Worm (Caenorhabditis elegans): ENCODE results near the gene K04D7.6.

K04D7.6 gene

ce11 chrIV:10206182-10206581, at the start of gene K04D7.6:
Gene K04D7.6 (minus strand): TSS chrIV:10206282.
- TF ChIP-seq lim-7 (GFP tag; IDR thresholded peaks at IDR 0.05) = no peak
- no peak for TF ChIP-seq F37D6.2 (tag; optimal IDR thresholded peaks at IDR 0.05)
- TF ChIP-seq mxl-2 (GFP tag; conservative IDR thresholded peaks at IDR 0.05) = no peak
- no peak for TF ChIP-seq dmd-8 (GFP tag; IDR thresholded peaks at IDR 0.05)
- TF ChIP-seq T20F7.1 (GFP tag; optimal IDR thresholded peaks at IDR 0.05) = no peak
- TF ChIP-seq ceh-28 (tag; optimal IDR thresholded peaks at IDR 0.05) = no peak
- TF ChIP-seq pqm-1 (tag; optimal IDR thresholded peaks at IDR 0.05) = no peak
- no peak for TF ChIP-seq ces-1 (GFP tag; optimal IDR thresholded peaks at IDR 0.05)
- TF ChIP-seq unc-130 (GFP tag; optimal IDR thresholded peaks at IDR 0.05) = no peak
- TF ChIP-seq nhr-111 (GFP tag; optimal IDR thresholded peaks at IDR 0.05) = no peak

ce11 chrIV:10252886-10253639, 47.0 kb upstream of the K04D7.6 start:
- TF ChIP-seq dve-1 (tag; optimal IDR thresholded peaks at IDR 0.05; ENCODE audit: insufficient read depth) = peak; percentile 39
- TF ChIP-seq daf-16 (GFP tag; optimal IDR thresholded peaks at IDR 0.05) = no peak
- peak; percentile 23 for TF ChIP-seq daf-16 (tag; optimal IDR thresholded peaks at IDR 0.05)
- TF ChIP-seq dmd-6 (GFP tag; IDR thresholded peaks at IDR 0.05) = peak; percentile 45
- no peak for TF ChIP-seq ZK546.5 (tag; optimal IDR thresholded peaks at IDR 0.05)
- peak; percentile 9 for TF ChIP-seq pqm-1 (tag; optimal IDR thresholded peaks at IDR 0.05)
- TF ChIP-seq ama-1 (optimal IDR thresholded peaks at IDR 0.05) = no peak
- TF ChIP-seq T26A8.4 (GFP tag; IDR thresholded peaks at IDR 0.05) = 0 out of 2 replicates have a peak, but pooled peaks have one; percentile 17
- peak in 1 of 2 experiments; percentile 43 for TF ChIP-seq unc-62 (GFP tag; optimal IDR thresholded peaks at IDR 0.05 in 1 of 2)
- TF ChIP-seq unc-62 (tag; optimal IDR thresholded peaks at IDR 0.05) = no peak

ce11 chrIV:10252350-10252792, 46.3 kb upstream of the K04D7.6 start:
- TF ChIP-seq Y75B8A.6 (GFP tag; IDR thresholded peaks at IDR 0.05) (0 out of 2 replicates have a peak, but pooled peaks have one; percentile 26), nhr-102 (tag; optimal IDR thresholded peaks at IDR 0.05) (peak; percentile 76), dve-1 (tag; optimal IDR thresholded peaks at IDR 0.05; ENCODE audit: insufficient read depth) (peak; percentile 95), lin-13 (GFP tag; optimal IDR thresholded peaks at IDR 0.05) (peak; percentile 56), T26A8.4 (GFP tag; IDR thresholded peaks at IDR 0.05) (peak; percentile 43; the same call in 1 of the 2 replicates), nhr-28 (tag; optimal IDR thresholded peaks at IDR 0.05) (peak; percentile 90), pqm-1 (tag; optimal IDR thresholded peaks at IDR 0.05) (peak; percentile 70), fkh-10 (GFP tag; optimal IDR thresholded peaks at IDR 0.05) (peak; percentile 93), saeg-2 (GFP tag; IDR thresholded peaks at IDR 0.05) (0 out of 2 replicates have a peak, but pooled peaks have one; percentile 56), arid-1 (GFP tag; conservative IDR thresholded peaks at IDR 0.05) (no peak), F26F4.8 (GFP tag; conservative IDR thresholded peaks at IDR 0.05) (no peak), gei-8 (GFP tag; optimal IDR thresholded peaks at IDR 0.05) (peak; percentile 73), vab-7 (GFP tag; IDR thresholded peaks at IDR 0.05) (0 out of 2 replicates have a peak, but pooled peaks have one; percentile 39), pha-4 (GFP tag; IDR thresholded peaks at IDR 0.05) (peak; percentile 88), pha-4 (tag; optimal IDR thresholded peaks at IDR 0.05) (peak; percentile 66), daf-16 (GFP tag; optimal IDR thresholded peaks at IDR 0.05) (peak; percentile 48 to 65), daf-16 (tag; optimal IDR thresholded peaks at IDR 0.05) (peak; percentile 67), F44E2.7 (GFP tag; IDR thresholded peaks at IDR 0.05) (no peak), attf-4 (tag; optimal IDR thresholded peaks at IDR 0.05) (no peak), ctbp-1 (GFP tag; IDR thresholded peaks at IDR 0.05) (peak; percentile 91), nhr-10 (tag; optimal IDR thresholded peaks at IDR 0.05) (peak; percentile 79), nhr-11 (tag; optimal IDR thresholded peaks at IDR 0.05) (peak; percentile 96), set-16 (GFP tag; IDR thresholded peaks at IDR 0.05) (peak; percentile 90), ztf-7 (tag; optimal IDR thresholded peaks at IDR 0.05) (no peak), lin-1 (GFP tag; IDR thresholded peaks at IDR 0.05) (peak; percentile 79), zag-1 (tag; optimal IDR thresholded peaks at IDR 0.05) (peak; percentile 36), lin-29 (GFP tag; IDR thresholded peaks at IDR 0.05) (no peak), mxl-2 (GFP tag; conservative IDR thresholded peaks at IDR 0.05) (peak; percentile 72), mdt-29 (GFP tag; IDR thresholded peaks at IDR 0.05) (0 out of 2 replicates have a peak, but pooled peaks have one; percentile 73), spr-1 (tag; optimal IDR thresholded peaks at IDR 0.05) (peak; percentile 73), jun-1 (tag; optimal IDR thresholded peaks at IDR 0.05) (peak; percentile 80), zfp-3 (GFP tag; conservative IDR thresholded peaks at IDR 0.05) (0 out of 2 replicates have a peak, but pooled peaks have one; percentile 50), nhr-42 (GFP tag; IDR thresholded peaks at IDR 0.05) (no peak)

All from whole organism, L4 larva.